Worm (Caenorhabditis elegans) whole organism, early embryonic: Measurements from ENCODE around the gene T14B4.3.

Experiments used
- B0310.2 ChIP-seq: sonication (generic microtip); optimal IDR thresholded peaks from 2 replicates; lab custom pipeline; 2016; ENCODE audit warnings: mild to moderate bottlenecking, missing genetic modification characterization, missing compliant biosample characterization
- F13C5.2 ChIP-seq: sonication (generic microtip); optimal IDR thresholded peaks from 2 replicates; lab custom pipeline; 2017; ENCODE audit warnings: mild to moderate bottlenecking, missing genetic modification characterization, inconsistent platforms, missing compliant biosample characterization
- aly-1 ChIP-seq: sonication (generic microtip); optimal IDR thresholded peaks from 2 replicates; lab custom pipeline; 2016; ENCODE audit warnings: missing genetic modification characterization, missing compliant biosample characterization
- ama-1 ChIP-seq: fragments of 150-350 bp; optimal IDR thresholded peaks from 2 replicates; lab custom pipeline; 2014
- ceh-13 ChIP-seq: fragments of 200-800 bp; sonication (Bioruptor generic); optimal IDR thresholded peaks from 2 replicates; lab custom pipeline; 2018; ENCODE audit warnings: mild to moderate bottlenecking, missing genetic modification characterization, missing compliant biosample characterization
- ceh-36 ChIP-seq: sonication (generic microtip); optimal IDR thresholded peaks from 2 replicates; lab custom pipeline; 2016; ENCODE audit warnings: missing genetic modification characterization, inconsistent platforms, missing compliant biosample characterization
- ets-7 ChIP-seq: sonication (generic microtip); optimal IDR thresholded peaks from 2 replicates; lab custom pipeline; 2016; ENCODE audit warnings: missing genotype, missing genetic modification characterization, missing compliant biosample characterization
- flt-1 ChIP-seq: fragments of 200-800 bp; sonication (Bioruptor generic); IDR thresholded peaks from 2 replicates; pipeline ENCODE4 v1.3.6; 2022; ENCODE audit warnings: missing genetic modification characterization, missing compliant biosample characterization
- hmbx-1 ChIP-seq: sonication (generic microtip); optimal IDR thresholded peaks from 2 replicates; lab custom pipeline; 2016; ENCODE audit warnings: mild to moderate bottlenecking, missing genetic modification characterization, missing compliant biosample characterization
- hmg-4 ChIP-seq: fragments of 200-800 bp; sonication (Bioruptor generic); optimal IDR thresholded peaks from 2 replicates; lab custom pipeline; 2018; ENCODE audit warnings: mild to moderate bottlenecking, missing genetic modification characterization, missing compliant biosample characterization
- hnd-1 ChIP-seq: sonication (generic microtip); optimal IDR thresholded peaks from 2 replicates; lab custom pipeline; 2016; ENCODE audit warnings: missing genetic modification characterization, missing compliant biosample characterization
- pes-1 ChIP-seq: fragments of 200-800 bp; sonication (Bioruptor generic); IDR thresholded peaks from 2 replicates; pipeline ENCODE4 v1.3.6; 2022; ENCODE audit warnings: missing genetic modification reagents, missing genetic modification characterization, missing compliant biosample characterization
- scrt-1 ChIP-seq: fragments of 200-800 bp; sonication (Bioruptor generic); IDR thresholded peaks from 2 replicates; pipeline ENCODE4 v1.3.6; 2022; ENCODE audit warnings: missing genetic modification characterization, missing compliant biosample characterization
- sea-1 ChIP-seq: fragments of 200-800 bp; sonication (Bioruptor generic); conservative IDR thresholded peaks from 2 replicates; pipeline ENCODE4 v1.3.6; 2022; ENCODE audit warnings: missing genetic modification characterization, missing compliant biosample characterization
- tbx-11 ChIP-seq: fragments of 200-800 bp; sonication (Bioruptor generic); IDR thresholded peaks from 2 replicates; pipeline ENCODE4 v1.3.6; 2022; ENCODE audit warnings: missing genetic modification characterization, missing compliant biosample characterization
- tbx-37 ChIP-seq: fragments of 200-800 bp; sonication (Bioruptor generic); conservative IDR thresholded peaks from 2 replicates; pipeline ENCODE4 v1.3.6; 2022; ENCODE audit warnings: missing genetic modification reagents, missing genetic modification characterization, missing compliant biosample characterization
- tra-4 ChIP-seq: sonication (generic microtip); optimal IDR thresholded peaks from 2 replicates; lab custom pipeline; 2017; ENCODE audit warnings: missing genetic modification characterization, missing compliant biosample characterization

The T14B4.3 gene

ce11 chrII:6781983-6782382, 47.2 kb downstream of the T14B4.3 start:
- TF ChIP-seq ets-7 (tag; lab: Kevin White, UChicago) = no peak
- TF ChIP-seq ama-1 (lab: Kevin White, UChicago) = no peak
- TF ChIP-seq tra-4 (tag; lab: Kevin White, UChicago) = no peak
- TF ChIP-seq aly-1 (tag; lab: Kevin White, UChicago) = no peak
- no peak for TF ChIP-seq hmg-4
- no peak for TF ChIP-seq ceh-36 (tag; lab: Kevin White, UChicago)
- TF ChIP-seq F13C5.2 (tag; lab: Kevin White, UChicago) = no peak
- TF ChIP-seq scrt-1 = no peak
- no peak for TF ChIP-seq B0310.2
- TF ChIP-seq ceh-13 (GFP tag; lab: Kevin White, UChicago) = no peak
- TF ChIP-seq sea-1 (GFP tag; lab: Robert Waterston, UW) = no peak
- no peak for TF ChIP-seq pes-1 (GFP tag; lab: Robert Waterston, UW)
- TF ChIP-seq hnd-1 (tag; lab: Kevin White, UChicago) = no peak
- TF ChIP-seq tbx-37 (GFP tag; lab: Robert Waterston, UW) = no peak
- no peak for TF ChIP-seq flt-1 (GFP tag; lab: Robert Waterston, UW)
- TF ChIP-seq tbx-11 (GFP tag; lab: Robert Waterston, UW) = no peak
- TF ChIP-seq hmbx-1 (tag; lab: Kevin White, UChicago) = no peak

ce11 chrII:6782738-6783163, 48.0 kb downstream of the T14B4.3 start:
- TF ChIP-seq hmg-4 = peak; percentile 50
- TF ChIP-seq hnd-1 (tag; lab: Kevin White, UChicago) = no peak

- no peak for TF ChIP-seq ets-7 (tag; lab: Kevin White, UChicago)
- TF ChIP-seq ceh-36 (tag; lab: Kevin White, UChicago) = no peak
- no peak for TF ChIP-seq ama-1 (lab: Kevin White, UChicago)
- TF ChIP-seq pes-1 (GFP tag; lab: Robert Waterston, UW) = no peak
- TF ChIP-seq hmbx-1 (tag; lab: Kevin White, UChicago) = no peak
- no peak for TF ChIP-seq aly-1 (tag; lab: Kevin White, UChicago)
- no peak for TF ChIP-seq ceh-13 (GFP tag; lab: Kevin White, UChicago)
- TF ChIP-seq hnd-1 (tag; lab: Kevin White, UChicago) = no peak
- no peak for TF ChIP-seq scrt-1
- TF ChIP-seq hmg-4 = no peak
- TF ChIP-seq flt-1 (GFP tag; lab: Robert Waterston, UW) = no peak
- TF ChIP-seq sea-1 (GFP tag; lab: Robert Waterston, UW) = no peak
- no peak for TF ChIP-seq B0310.2
- TF ChIP-seq F13C5.2 (tag; lab: Kevin White, UChicago) = no peak
- TF ChIP-seq tbx-37 (GFP tag; lab: Robert Waterston, UW) = no peak
- TF ChIP-seq tra-4 (tag; lab: Kevin White, UChicago) = no peak
- no peak for TF ChIP-seq tbx-11 (GFP tag; lab: Robert Waterston, UW)
These were observed 48.7 kb downstream of the T14B4.3 start, which contains the start of gene gldi-2 for ce11 chrII:6783377-6783829. Gene gldi-2, plus strand, starts transcription at chrII:6783427.
